Fruit fly (Drosophila melanogaster) whole organism, larva: Measurements from ENCODE around the gene CG2991.

Experiments
- noc ChIP-seq: fragments of 200-800 bp; sonication (Bioruptor generic); optimal IDR thresholded peaks from 3 replicates; lab custom pipeline; 2019; ENCODE audit warnings: missing biosample characterization, mild to moderate bottlenecking, missing genetic modification characterization, moderate library complexity

Gene CG2991

dm6 chr2L:2910957-2911356 lies 54.0 kb downstream of the CG2991 start:
- no peak for TF ChIP-seq noc (tag; lab: Kevin White, UChicago)
